Fruit fly (Drosophila melanogaster) whole organism, embryonic: ENCODE measurements around the gene CG32944.

Experiments
- Bdp1 ChIP-seq: fragments of 200-800 bp; sonication (Bioruptor generic); optimal IDR thresholded peaks from 3 replicates; lab custom pipeline; 2016; ENCODE audit warnings: missing biosample characterization, missing genetic modification characterization
- CG10366 ChIP-seq: fragments of 200-800 bp; sonication (Bioruptor generic); IDR thresholded peaks from 2 replicates; pipeline ENCODE4 v1.3.6; 2022; ENCODE audit warnings: missing biosample characterization, missing genetic modification characterization
- CG10959 ChIP-seq: fragments of 200-800 bp; sonication (Bioruptor generic); IDR thresholded peaks from 2 replicates; pipeline ENCODE4 v1.3.6; 2022; ENCODE audit warnings: missing biosample characterization, missing genetic modification characterization
- CG11504 ChIP-seq: fragments of 200-800 bp; sonication (Bioruptor generic); optimal IDR thresholded peaks from 3 replicates; lab custom pipeline; 2019; ENCODE audit warnings: missing biosample characterization, mild to moderate bottlenecking, missing genetic modification characterization, moderate library complexity
- CG14965 ChIP-seq: fragments of 200-800 bp; sonication (Bioruptor generic); optimal IDR thresholded peaks from 2 replicates; lab custom pipeline; 2016; ENCODE audit warnings: missing biosample characterization, missing genetic modification characterization, borderline replicate concordance
- CG15514 ChIP-seq: fragments of 200-800 bp; sonication (Bioruptor generic); optimal IDR thresholded peaks from 3 replicates; lab custom pipeline; 2017; ENCODE audit warnings: missing biosample characterization, missing genetic modification characterization, mild to moderate bottlenecking, moderate library complexity, missing genetic modification reagents
- CG15601 ChIP-seq: fragments of 200-800 bp; sonication (Bioruptor generic); optimal IDR thresholded peaks from 3 replicates; lab custom pipeline; 2019; ENCODE audit warnings: missing biosample characterization, mild to moderate bottlenecking, missing genetic modification characterization, moderate library complexity
- CG17568 ChIP-seq: fragments of 200-800 bp; sonication (Bioruptor generic); optimal IDR thresholded peaks from 2 replicates; lab custom pipeline; 2018; ENCODE audit warnings: missing biosample characterization, mild to moderate bottlenecking, missing genetic modification characterization, moderate library complexity
- CG17802 ChIP-seq: fragments of 200-800 bp; sonication (Bioruptor generic); optimal IDR thresholded peaks from 2 replicates; lab custom pipeline; 2018; ENCODE audit warnings: missing biosample characterization, mild to moderate bottlenecking, missing genetic modification characterization, moderate library complexity
- CG6254 ChIP-seq: fragments of 200-800 bp; sonication (Bioruptor generic); optimal IDR thresholded peaks from 3 replicates; lab custom pipeline; 2017; ENCODE audit warnings: mild to moderate bottlenecking, missing biosample characterization, missing genetic modification reagents, missing genetic modification characterization
- CG6683 ChIP-seq: fragments of 200-800 bp; sonication (Bioruptor generic); optimal IDR thresholded peaks from 2 replicates; lab custom pipeline; 2017; ENCODE audit warnings: missing biosample characterization, mild to moderate bottlenecking, missing genetic modification characterization, missing genetic modification reagents
- CG6813 ChIP-seq: fragments of 200-800 bp; sonication (Bioruptor generic); optimal IDR thresholded peaks from 2 replicates; lab custom pipeline; 2017; ENCODE audit warnings: missing biosample characterization, missing genetic modification characterization, mild to moderate bottlenecking, moderate library complexity, missing genetic modification reagents
- CHES-1-like ChIP-seq: fragments of 200-800 bp; sonication (Bioruptor generic); optimal IDR thresholded peaks from 2 replicates; lab custom pipeline; 2016; ENCODE audit warnings: missing biosample characterization, missing genetic modification characterization
- D ChIP-seq, 2 experiments: fragments of 200-800 bp in 1 of 2; fragments of >200 bp in 1 of 2; sonication (Bioruptor generic) in 1 of 2; optimal IDR thresholded peaks; 2 replicates in 1 of 2; 3 replicates in 1 of 2; lab custom pipeline; 2017; ENCODE audit warnings: mild to moderate bottlenecking in 1 of 2, missing biosample characterization in 1 of 2, missing genetic modification characterization in 1 of 2, missing genetic modification reagents in 1 of 2
- Dad ChIP-seq: fragments of 200-800 bp; sonication (Bioruptor generic); optimal IDR thresholded peaks from 3 replicates; lab custom pipeline; 2016; ENCODE audit warnings: missing biosample characterization, missing genetic modification characterization
- E2f2 ChIP-seq: fragments of 200-800 bp; sonication (Bioruptor generic); IDR thresholded peaks from 2 replicates; pipeline ENCODE4 v1.3.6; 2022; ENCODE audit warnings: missing biosample characterization, missing genetic modification characterization
- Hr3 ChIP-seq: fragments of 200-800 bp; sonication (Bioruptor generic); optimal IDR thresholded peaks from 3 replicates; lab custom pipeline; 2016; ENCODE audit warnings: missing biosample characterization, missing genetic modification characterization
- Jarid2 ChIP-seq: fragments of 200-800 bp; sonication (Bioruptor generic); optimal IDR thresholded peaks from 3 replicates; lab custom pipeline; 2017; ENCODE audit warnings: mild to moderate bottlenecking, missing biosample characterization, missing genetic modification reagents, missing genetic modification characterization
- Opbp ChIP-seq: fragments of 200-800 bp; sonication (Bioruptor generic); IDR thresholded peaks from 3 replicates; pipeline ENCODE4 v1.3.6; 2022; ENCODE audit warnings: missing biosample characterization, missing genetic modification characterization; ENCODE audit not compliant: partially characterized antibody
- Side ChIP-seq: fragments of 200-800 bp; sonication (Bioruptor generic); optimal IDR thresholded peaks from 2 replicates; lab custom pipeline; 2016; ENCODE audit warnings: missing biosample characterization, missing genetic modification characterization
- Ssrp ChIP-seq: fragments of 200-800 bp; sonication (Bioruptor generic); optimal IDR thresholded peaks from 2 replicates; lab custom pipeline; 2018; ENCODE audit warnings: missing biosample characterization, mild to moderate bottlenecking, missing genetic modification characterization, moderate library complexity
- Trl ChIP-seq, 3 experiments: fragments of >200 bp in 2 of 3; fragments of 200-800 bp in 1 of 3; sonication (Bioruptor generic) in 1 of 3; optimal IDR thresholded peaks; 2 replicates in 1 of 3; 3 replicates in 2 of 3; lab custom pipeline; 2016 to 2017; ENCODE audit warnings: missing biosample characterization in 1 of 3, missing genetic modification characterization in 1 of 3
- br ChIP-seq: fragments of >200 bp; optimal IDR thresholded peaks from 2 replicates; lab custom pipeline; 2017
- bsh ChIP-seq, 2 experiments: fragments of 200-800 bp; sonication (Bioruptor generic); optimal IDR thresholded peaks; 2 replicates each; lab custom pipeline; 2017 to 2018; ENCODE audit warnings: mild to moderate bottlenecking in 2 of 2, missing biosample characterization in 2 of 2, missing genetic modification characterization in 2 of 2, moderate library complexity in 1 of 2
- caup ChIP-seq: fragments of 200-800 bp; sonication (Bioruptor generic); optimal IDR thresholded peaks from 3 replicates; lab custom pipeline; 2017; ENCODE audit warnings: missing biosample characterization, mild to moderate bottlenecking, missing genetic modification characterization, moderate library complexity; ENCODE audit not compliant: severe bottlenecking
- chinmo ChIP-seq: fragments of 200-800 bp; sonication (Bioruptor generic); IDR thresholded peaks from 4 replicates; pipeline ENCODE4 v1.3.6; 2022; ENCODE audit warnings: missing biosample characterization, missing genetic modification characterization; ENCODE audit not compliant: partially characterized antibody
- chm ChIP-seq: fragments of 200-800 bp; sonication (Bioruptor generic); IDR thresholded peaks from 2 replicates; pipeline ENCODE4 v1.3.6; 2022; ENCODE audit warnings: missing biosample characterization, missing genetic modification characterization
- crp ChIP-seq, 2 experiments: fragments of 200-800 bp; sonication (Bioruptor generic); optimal IDR thresholded peaks; 2 replicates in 1 of 2; 3 replicates in 1 of 2; lab custom pipeline; 2017; ENCODE audit warnings: missing biosample characterization in 2 of 2, missing genetic modification characterization in 2 of 2, mild to moderate bottlenecking in 1 of 2, moderate library complexity in 1 of 2
- cwo ChIP-seq: fragments of 200-800 bp; sonication (Bioruptor generic); optimal IDR thresholded peaks from 3 replicates; lab custom pipeline; 2017; ENCODE audit warnings: missing biosample characterization, missing genetic modification characterization, mild to moderate bottlenecking, moderate library complexity, missing genetic modification reagents
- da ChIP-seq: fragments of 200-800 bp; sonication (Bioruptor generic); optimal IDR thresholded peaks from 2 replicates; lab custom pipeline; 2016; ENCODE audit warnings: missing biosample characterization, missing genetic modification characterization
- disco-r ChIP-seq: fragments of 200-800 bp; sonication (Bioruptor generic); optimal IDR thresholded peaks from 2 replicates; lab custom pipeline; 2016; ENCODE audit warnings: missing biosample characterization, missing genetic modification characterization
- dmrt11E ChIP-seq: fragments of 200-800 bp; sonication (Bioruptor generic); optimal IDR thresholded peaks from 3 replicates; lab custom pipeline; 2018; ENCODE audit warnings: missing biosample characterization, mild to moderate bottlenecking, missing genetic modification characterization, moderate library complexity
- ewg ChIP-seq: fragments of 200-800 bp; sonication (Bioruptor generic); optimal IDR thresholded peaks from 3 replicates; lab custom pipeline; 2017; ENCODE audit warnings: mild to moderate bottlenecking, missing biosample characterization, missing genetic modification reagents, missing genetic modification characterization
- gce ChIP-seq: fragments of 200-800 bp; sonication (Bioruptor generic); IDR thresholded peaks from 3 replicates; pipeline ENCODE4 v1.3.6; 2022; ENCODE audit warnings: missing biosample characterization, missing genetic modification characterization
- gfzf ChIP-seq: fragments of 200-800 bp; sonication (Bioruptor generic); optimal IDR thresholded peaks from 2 replicates; lab custom pipeline; 2016; ENCODE audit warnings: missing biosample characterization, mild to moderate bottlenecking, missing genetic modification characterization, moderate library complexity
- gsb ChIP-seq: fragments of 200-800 bp; sonication (Bioruptor generic); IDR thresholded peaks from 2 replicates; pipeline ENCODE4 v1.3.6; 2022; ENCODE audit warnings: missing biosample characterization, missing genetic modification characterization
- hkb ChIP-seq, 2 experiments: fragments of 200-800 bp in 1 of 2; fragments of >200 bp in 1 of 2; sonication (Bioruptor generic) in 1 of 2; IDR thresholded peaks in 1 of 2; optimal IDR thresholded peaks in 1 of 2; 2 replicates each; pipeline versions ENCODE4 v1.3.6 to Lab custom; 2017 to 2022; ENCODE audit warnings: missing biosample characterization in 1 of 2, missing genetic modification characterization in 1 of 2
- kni ChIP-seq: fragments of 200-800 bp; sonication (Bioruptor generic); optimal IDR thresholded peaks from 3 replicates; lab custom pipeline; 2017; ENCODE audit warnings: mild to moderate bottlenecking, missing biosample characterization, missing genetic modification reagents, missing genetic modification characterization
- nmo ChIP-seq: fragments of 200-800 bp; sonication (Bioruptor generic); optimal IDR thresholded peaks from 2 replicates; lab custom pipeline; 2018; ENCODE audit warnings: missing biosample characterization, mild to moderate bottlenecking, missing genetic modification characterization, moderate library complexity
- pros ChIP-seq: fragments of 200-800 bp; sonication (Bioruptor generic); optimal IDR thresholded peaks from 3 replicates; lab custom pipeline; 2019; ENCODE audit warnings: missing biosample characterization, mild to moderate bottlenecking, missing genetic modification characterization, moderate library complexity
- scrt ChIP-seq: fragments of 200-800 bp; sonication (Bioruptor generic); optimal IDR thresholded peaks from 2 replicates; lab custom pipeline; 2018; ENCODE audit warnings: missing biosample characterization, mild to moderate bottlenecking, missing genetic modification characterization, moderate library complexity
- sim ChIP-seq: fragments of 200-800 bp; sonication (Bioruptor generic); IDR thresholded peaks from 2 replicates; pipeline ENCODE4 v1.3.6; 2022; ENCODE audit warnings: missing biosample characterization, missing genetic modification characterization
- so ChIP-seq: fragments of 200-800 bp; sonication (Bioruptor generic); IDR thresholded peaks from 3 replicates; pipeline ENCODE4 v1.3.6; 2022; ENCODE audit warnings: missing biosample characterization, missing genetic modification characterization
- stwl ChIP-seq: fragments of 200-800 bp; sonication (Bioruptor generic); optimal IDR thresholded peaks from 3 replicates; lab custom pipeline; 2018; ENCODE audit warnings: missing biosample characterization, mild to moderate bottlenecking, missing genetic modification characterization, moderate library complexity
- vnd ChIP-seq: fragments of 200-800 bp; sonication (Bioruptor generic); IDR thresholded peaks from 3 replicates; pipeline ENCODE4 v1.3.6; 2022; ENCODE audit warnings: missing biosample characterization, missing genetic modification characterization; ENCODE audit not compliant: partially characterized antibody

CG32944 gene

dm6 chr3R:4453213-4453956 lies 34.0 kb upstream of the CG32944 start:
- TF ChIP-seq pros (GFP tag; lab: Kevin White, UChicago) (peak; percentile 93), CG17568 (GFP tag; lab: Kevin White, UChicago) (peak; percentile 66), CG10959 (GFP tag; lab: Robert Waterston, UW) (no peak), scrt (GFP tag; lab: Kevin White, UChicago) (peak; percentile 47), CG6813 (GFP tag; lab: Kevin White, UChicago) (peak; percentile 34), dmrt11E (tag; lab: Kevin White, UChicago) (no peak), Jarid2 (GFP tag; lab: Kevin White, UChicago) (peak; percentile 61), so (GFP tag; lab: Robert Waterston, UW) (peak; percentile 72; the same call in 2 of the 3 replicates), chm (GFP tag; lab: Robert Waterston, UW) (peak; percentile 52; the same call in 1 of the 2 replicates), CG6254 (no peak), gsb (GFP tag; lab: Robert Waterston, UW) (no peak), crp (GFP tag; optimal IDR thresholded peaks at IDR 0.05; lab: Kevin White, UChicago) (peak in 1 of 2 experiments; percentile 60), da (GFP tag; lab: Kevin White, UChicago) (peak; percentile 36), sim (GFP tag; lab: Robert Waterston, UW) (no peak), CG15601 (tag; lab: Kevin White, UChicago) (peak; percentile 38), Ssrp (tag; lab: Kevin White, UChicago) (no peak), CG11504 (tag; lab: Kevin White, UChicago) (peak; percentile 86), CG10366 (GFP tag; lab: Robert Waterston, UW) (no peak), kni (GFP tag; lab: Kevin White, UChicago) (peak; percentile 91), disco-r (GFP tag; lab: Kevin White, UChicago) (peak; percentile 1), Opbp (GFP tag; lab: Robert Waterston, UW) (peak; percentile 52; the same call in 1 of the 3 replicates), nmo (GFP tag; lab: Kevin White, UChicago) (no peak), chinmo (GFP tag; lab: Robert Waterston, UW) (0 out of 4 replicates have a peak, but pooled peaks have one; percentile 79), ewg (peak; percentile 77), Dad (GFP tag; lab: Kevin White, UChicago) (peak; percentile 37), bsh (GFP tag; optimal IDR thresholded peaks at IDR 0.05; lab: Kevin White, UChicago) (peak in 1 of 2 experiments; percentile 20), D (optimal IDR thresholded peaks at IDR 0.05; lab: Kevin White, UChicago) (no peak), D (GFP tag; optimal IDR thresholded peaks at IDR 0.05; lab: Kevin White, UChicago) (no peak), CG6683 (GFP tag; lab: Kevin White, UChicago) (peak; percentile 34), Hr3 (no peak), cwo (peak; percentile 15), hkb (optimal IDR thresholded peaks at IDR 0.05; lab: Kevin White, UChicago) (no peak), hkb (GFP tag; IDR thresholded peaks at IDR 0.05; lab: Robert Waterston, UW) (peak; percentile 46; the same call in 1 of the 2 replicates), Trl (optimal IDR thresholded peaks at IDR 0.05; lab: Kevin White, UChicago) (peak; percentile 98 to 99), Trl (GFP tag; optimal IDR thresholded peaks at IDR 0.05; lab: Kevin White, UChicago) (peak; percentile 74), stwl (tag; lab: Kevin White, UChicago) (peak; percentile 63), CG17802 (no peak), vnd (GFP tag; lab: Robert Waterston, UW) (no peak), CHES-1-like (GFP tag; lab: Kevin White, UChicago) (peak; percentile 1), caup (GFP tag; lab: Kevin White, UChicago) (peak; percentile 4), Side (GFP tag; lab: Kevin White, UChicago) (peak; percentile 14), gfzf (peak; percentile 2), E2f2 (GFP tag; lab: Robert Waterston, UW) (0 out of 2 replicates have a peak, but pooled peaks have one; percentile 25), br (lab: Kevin White, UChicago) (no peak), Bdp1 (GFP tag; lab: Kevin White, UChicago) (no peak), CG14965 (no peak), gce (peak; percentile 43; the same call in 1 of the 3 replicates), CG15514 (GFP tag; lab: Kevin White, UChicago) (peak; percentile 34)
